Worm (Caenorhabditis elegans) whole organism, L4/young adult: Measurements from ENCODE around the gene clec-137.

Experiments used
- W03F9.2 ChIP-seq: fragments of 150-350 bp; optimal IDR thresholded peaks from 2 replicates; lab custom pipeline; 2014; ENCODE audit warnings: missing biosample characterization, missing genetic modification characterization
- dao-5 ChIP-seq: sonication (generic microtip); optimal IDR thresholded peaks from 2 replicates; lab custom pipeline; 2016; ENCODE audit warnings: missing genotype, missing genetic modification characterization, moderate library complexity, missing compliant biosample characterization
- him-1 ChIP-seq: sonication (generic microtip); optimal IDR thresholded peaks from 2 replicates; lab custom pipeline; 2016; ENCODE audit warnings: missing genotype, missing genetic modification reagents, missing genetic modification characterization, missing compliant biosample characterization

clec-137 gene

DNA sequence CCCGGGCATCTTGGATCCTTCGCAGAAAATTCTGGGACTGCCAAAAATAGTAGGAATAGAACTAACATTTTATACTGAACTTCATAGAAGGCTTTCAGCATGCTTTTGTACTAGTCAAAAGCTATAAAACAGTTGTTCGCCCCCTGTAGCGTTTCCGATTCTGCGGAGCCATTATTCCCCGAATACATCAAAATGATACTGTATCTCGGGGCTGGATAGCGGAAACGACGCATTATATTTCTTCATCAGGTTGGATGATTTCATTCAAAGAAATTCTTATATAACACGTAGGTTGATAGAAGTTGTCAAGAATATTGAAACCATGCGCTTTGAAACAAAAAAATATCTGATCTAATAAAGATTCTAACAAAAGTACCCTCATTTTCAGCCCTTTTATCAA, at the start of gene clec-137:
Gene clec-137, minus strand, starts transcription at position 101 of the 400 bp plus-strand sequence.
- no peak for TF ChIP-seq him-1 (tag; lab: Kevin White, UChicago)
- no peak for TF ChIP-seq W03F9.2 (tag; lab: Kevin White, UChicago)
- TF ChIP-seq dao-5 (tag; lab: Kevin White, UChicago) = no peak

DNA sequence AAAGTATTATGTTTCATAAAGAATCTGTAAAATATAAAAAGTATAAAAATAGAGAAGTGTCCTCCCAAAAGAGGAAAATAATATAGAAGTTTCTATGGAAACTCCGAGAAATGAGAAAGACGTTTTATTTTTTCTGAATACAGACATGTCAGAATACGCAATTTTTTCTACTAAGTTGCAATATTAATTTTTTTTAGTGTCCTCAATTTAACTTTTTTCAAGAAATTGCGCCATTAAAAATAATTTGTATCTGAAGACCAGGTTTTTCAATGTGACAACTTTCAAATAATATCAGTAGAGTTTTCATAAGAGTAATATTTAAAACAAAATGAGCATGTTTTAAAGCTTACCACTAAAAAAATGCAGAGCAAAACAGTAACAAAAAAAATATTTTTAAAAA, 49.7 kb upstream of the clec-137 start, which contains the start of gene fut-5:
Gene fut-5, minus strand, starts transcription at position 101 of the 400 bp plus-strand sequence.
- TF ChIP-seq W03F9.2 (tag; lab: Kevin White, UChicago) (no peak), him-1 (tag; lab: Kevin White, UChicago) (no peak), dao-5 (tag; lab: Kevin White, UChicago) (no peak)

DNA sequence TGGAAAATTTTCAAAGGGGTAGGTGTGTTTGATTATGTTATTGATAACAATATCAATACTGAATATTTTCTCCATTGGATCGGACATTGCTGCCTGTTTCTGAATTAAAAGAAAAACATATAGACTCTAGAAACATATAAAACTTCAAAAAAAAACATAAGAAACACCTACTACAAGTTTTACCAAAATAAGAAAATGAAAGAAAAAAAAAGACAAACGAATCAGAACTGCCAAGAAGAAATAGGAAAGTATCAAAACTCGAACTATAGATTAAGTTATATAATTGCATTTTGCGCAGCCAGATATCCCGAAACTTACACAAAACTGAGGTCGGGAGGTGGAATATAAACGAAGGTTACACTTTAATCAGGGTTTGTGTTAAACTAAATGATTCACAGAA, 47.5 kb upstream of the clec-137 start, which contains the start of gene T05A7.11:
Gene T05A7.11, minus strand, starts transcription at position 101 of the 400 bp plus-strand sequence.
- TF ChIP-seq W03F9.2 (tag; lab: Kevin White, UChicago) (no peak), him-1 (tag; lab: Kevin White, UChicago) (no peak), dao-5 (tag; lab: Kevin White, UChicago) (no peak)

DNA sequence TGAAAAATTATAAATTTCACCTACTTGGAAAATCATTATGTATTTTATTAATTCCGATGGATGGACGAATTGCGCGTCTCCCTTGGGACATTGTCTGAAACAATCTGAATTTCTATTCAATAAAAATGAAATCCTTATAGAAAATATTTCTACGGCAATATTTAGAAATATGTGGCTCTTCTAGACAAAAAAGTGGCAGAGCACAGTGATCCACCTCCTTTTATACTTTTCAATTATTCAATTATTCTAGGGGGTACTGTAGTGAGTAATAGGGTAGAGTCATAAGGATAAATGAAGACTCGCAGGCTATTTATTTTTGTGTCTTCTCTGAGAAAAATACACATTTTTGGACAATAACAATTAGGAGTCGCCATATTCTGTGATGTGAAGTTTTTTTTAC, 45.3 kb upstream of the clec-137 start, which contains the start of gene T05A7.12:
Gene T05A7.12, minus strand, starts transcription at position 101 of the 400 bp plus-strand sequence.
- no peak for TF ChIP-seq him-1 (tag; lab: Kevin White, UChicago)
- no peak for TF ChIP-seq dao-5 (tag; lab: Kevin White, UChicago)
- no peak for TF ChIP-seq W03F9.2 (tag; lab: Kevin White, UChicago)

DNA sequence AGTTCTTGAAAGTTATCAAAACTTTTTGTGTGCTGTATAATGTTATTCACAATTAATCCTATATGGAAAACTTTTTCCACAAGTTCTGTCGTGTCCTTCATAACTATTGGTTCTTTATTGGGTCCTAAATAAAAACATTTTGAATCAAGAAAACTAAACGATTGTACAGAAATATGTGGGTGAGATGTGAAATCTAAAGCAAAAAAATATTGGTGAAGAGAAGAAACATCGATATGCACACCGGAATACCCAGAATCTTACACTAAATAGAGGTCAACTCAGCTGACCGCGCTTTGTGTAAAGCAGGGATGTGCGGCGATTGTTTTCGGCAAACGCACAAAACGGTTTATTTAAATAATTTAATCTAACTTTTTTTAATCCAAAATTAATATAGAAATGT, 43.4 kb upstream of the clec-137 start, which contains the start of gene T05A7.13:
Gene T05A7.13, minus strand, starts transcription at position 101 of the 400 bp plus-strand sequence.
- TF ChIP-seq him-1 (tag; lab: Kevin White, UChicago) = no peak
- TF ChIP-seq W03F9.2 (tag; lab: Kevin White, UChicago) = no peak
- no peak for TF ChIP-seq dao-5 (tag; lab: Kevin White, UChicago)

DNA sequence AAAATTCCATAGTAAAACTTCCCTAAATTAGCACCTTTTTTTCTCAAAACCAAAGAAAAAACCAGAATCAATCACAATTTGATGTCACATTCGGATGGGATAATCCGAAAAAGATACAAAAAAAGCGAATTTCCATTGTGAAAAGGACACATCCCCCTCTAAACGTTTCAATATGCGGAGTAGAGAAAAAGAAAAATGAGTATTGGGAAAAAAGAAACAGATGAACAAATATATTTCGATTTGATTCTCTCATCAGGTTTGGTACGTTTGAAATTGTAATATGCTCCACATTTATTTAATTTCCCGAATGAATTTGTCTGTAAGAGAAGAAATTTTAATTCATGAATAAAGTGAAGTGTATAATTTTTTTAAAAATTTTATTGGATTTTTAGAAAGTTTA, 40.4 kb upstream of the clec-137 start:
- TF ChIP-seq W03F9.2 (tag; lab: Kevin White, UChicago) (no peak), dao-5 (tag; lab: Kevin White, UChicago) (no peak), him-1 (tag; lab: Kevin White, UChicago) (no peak)

DNA sequence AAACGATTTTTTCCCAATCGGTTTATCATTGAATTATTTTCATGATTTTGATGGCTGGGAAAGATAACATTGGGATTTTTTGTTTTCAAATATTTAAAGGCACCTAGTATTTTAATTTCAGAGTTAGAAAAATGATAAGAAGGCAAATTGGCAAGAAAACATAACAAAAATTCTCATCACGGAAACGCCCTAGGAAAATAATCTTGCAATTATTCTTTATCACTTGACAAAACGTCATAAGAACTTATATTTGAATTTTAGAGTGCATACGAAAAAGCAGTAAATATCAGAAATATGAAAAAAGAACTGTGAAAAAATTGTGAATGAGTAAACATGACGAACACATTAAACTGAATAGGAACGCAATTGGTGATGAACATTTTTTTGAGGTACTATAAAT, 39.5 kb upstream of the clec-137 start:
- TF ChIP-seq W03F9.2 (tag; lab: Kevin White, UChicago) = no peak
- TF ChIP-seq dao-5 (tag; lab: Kevin White, UChicago) = no peak
- no peak for TF ChIP-seq him-1 (tag; lab: Kevin White, UChicago)

DNA sequence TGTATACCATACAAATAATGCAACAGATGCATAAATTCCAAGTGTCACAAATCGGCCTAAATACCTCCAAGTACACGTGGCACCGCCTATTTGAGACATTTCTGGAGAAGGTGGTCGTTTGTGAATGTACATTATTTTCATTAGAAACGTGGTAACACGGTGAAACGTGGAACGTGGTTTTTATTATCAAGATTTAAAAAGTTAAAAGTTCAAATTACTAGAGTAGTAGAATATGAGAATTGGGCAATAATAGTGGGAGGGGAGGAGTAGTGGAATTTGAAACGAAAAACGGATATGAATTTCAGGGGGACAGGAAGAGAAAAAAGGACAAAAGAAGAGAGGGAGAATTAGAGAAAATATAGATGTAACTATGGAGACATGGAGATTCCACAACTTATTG, 37.9 kb upstream of the clec-137 start, which contains the start of gene fut-6:
Gene fut-6, minus strand, starts transcription at position 101 of the 400 bp plus-strand sequence.
- TF ChIP-seq him-1 (tag; lab: Kevin White, UChicago) = no peak
- TF ChIP-seq W03F9.2 (tag; lab: Kevin White, UChicago) = no peak
- no peak for TF ChIP-seq dao-5 (tag; lab: Kevin White, UChicago)

DNA sequence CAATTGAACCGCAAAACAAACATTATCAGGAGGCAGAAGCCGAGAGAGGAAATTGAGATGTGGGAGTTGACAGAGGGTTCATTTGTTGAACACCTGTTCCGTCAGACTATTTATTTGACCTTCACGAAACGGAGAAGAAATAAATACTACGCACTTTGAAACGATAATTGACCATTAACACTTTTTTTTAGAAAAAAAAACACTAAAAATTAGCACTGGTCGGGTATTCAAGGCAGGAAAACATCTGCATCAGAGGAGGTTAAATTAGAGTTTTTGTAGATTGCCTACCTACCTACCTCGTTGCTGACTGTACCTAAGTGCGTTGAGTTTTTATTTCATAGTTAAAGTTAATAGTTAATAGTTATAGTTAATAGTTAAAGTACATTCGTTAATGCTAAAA, 32.2 kb upstream of the clec-137 start:
- TF ChIP-seq him-1 (tag; lab: Kevin White, UChicago) (no peak), dao-5 (tag; lab: Kevin White, UChicago) (no peak), W03F9.2 (tag; lab: Kevin White, UChicago) (no peak)

DNA sequence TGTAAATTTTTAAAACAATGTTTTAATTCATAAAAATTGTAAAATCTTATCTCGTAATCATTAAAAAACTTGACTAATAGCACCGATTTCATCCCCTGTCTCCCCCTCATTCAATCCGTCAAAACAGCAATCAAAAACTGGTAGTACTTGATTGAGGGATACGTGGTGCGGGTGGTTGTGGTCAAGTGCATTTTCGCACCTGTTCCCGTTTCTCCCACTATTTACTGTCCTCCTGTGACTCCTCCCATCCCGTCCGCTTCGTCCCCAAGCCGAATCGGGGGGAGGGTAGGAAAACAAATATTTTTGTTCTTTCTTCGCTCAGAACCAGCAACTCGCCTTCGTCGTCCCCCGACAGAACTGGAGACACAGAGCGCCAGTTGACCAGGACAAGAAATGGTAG, 30.9 kb upstream of the clec-137 start, which contains the start of gene lgc-27:
Gene lgc-27, plus strand, starts transcription at position 301 of the 400 bp plus-strand sequence.
- TF ChIP-seq W03F9.2 (tag; lab: Kevin White, UChicago) (no peak), dao-5 (tag; lab: Kevin White, UChicago) (no peak), him-1 (tag; lab: Kevin White, UChicago) (no peak)

DNA sequence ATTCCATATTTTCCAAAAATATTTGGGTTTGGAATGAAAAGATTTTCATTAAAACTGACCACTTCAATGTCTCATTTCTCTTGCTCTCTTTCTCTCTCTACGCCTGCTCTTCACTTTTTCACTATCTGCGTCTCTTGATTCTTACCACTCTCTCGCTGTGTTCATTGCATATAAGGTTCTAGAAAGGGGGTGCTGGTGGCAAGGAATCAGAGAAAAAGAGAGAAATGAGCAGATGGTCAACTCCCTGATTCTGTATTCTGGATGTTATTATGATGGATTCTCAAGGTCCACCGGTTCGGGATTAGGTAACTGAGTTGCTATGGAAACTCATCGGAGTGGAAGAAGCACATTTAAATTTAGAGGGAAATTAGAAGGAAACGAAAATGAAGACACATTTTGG, 22.9 kb upstream of the clec-137 start:
- TF ChIP-seq W03F9.2 (tag; lab: Kevin White, UChicago) = no peak
- no peak for TF ChIP-seq dao-5 (tag; lab: Kevin White, UChicago)
- TF ChIP-seq him-1 (tag; lab: Kevin White, UChicago) = no peak

DNA sequence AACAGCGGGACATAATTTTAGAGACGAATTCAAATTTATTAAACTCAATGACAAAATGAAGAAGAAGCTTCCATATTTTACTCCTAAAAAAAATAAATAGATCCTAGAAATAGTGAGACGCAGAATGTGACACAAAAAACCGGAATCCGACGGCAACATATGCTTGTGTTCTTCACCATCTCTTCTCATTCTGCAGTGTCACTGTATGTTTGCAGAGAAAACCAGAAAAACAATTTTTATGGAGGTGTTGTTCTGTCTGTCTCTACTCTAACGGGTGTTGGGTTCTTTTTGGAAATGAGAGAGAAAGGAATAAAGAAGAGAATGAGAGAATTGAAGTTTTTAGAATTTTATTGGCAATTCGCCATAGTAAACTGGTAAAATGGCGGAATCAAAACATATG, 21.0 kb upstream of the clec-137 start:
- TF ChIP-seq W03F9.2 (tag; lab: Kevin White, UChicago) (no peak), dao-5 (tag; lab: Kevin White, UChicago) (no peak), him-1 (tag; lab: Kevin White, UChicago) (no peak)

DNA sequence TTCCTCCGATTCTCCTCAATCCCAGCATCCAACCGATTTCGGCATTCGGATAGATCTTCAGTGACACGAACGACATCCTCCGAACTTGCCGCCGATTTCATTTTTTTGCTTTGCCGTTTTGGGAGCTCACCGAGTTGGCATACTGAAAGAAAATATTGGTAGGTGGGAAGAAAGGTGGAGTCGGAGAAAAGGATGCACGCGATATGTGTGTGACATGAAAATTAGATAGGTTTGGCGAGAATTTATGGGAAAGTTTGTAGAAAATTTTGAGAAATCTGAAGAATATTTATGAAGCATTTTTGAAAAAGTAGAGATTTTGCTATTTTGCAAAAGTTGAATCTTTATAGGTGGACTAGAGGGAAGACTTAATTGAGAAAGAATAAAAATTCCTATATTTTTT, 20.4 kb upstream of the clec-137 start, which contains the start of gene che-10:
Gene che-10, minus strand, starts transcription at position 101 of the 400 bp plus-strand sequence.
- TF ChIP-seq dao-5 (tag; lab: Kevin White, UChicago) (no peak), him-1 (tag; lab: Kevin White, UChicago) (no peak), W03F9.2 (tag; lab: Kevin White, UChicago) (no peak)

DNA sequence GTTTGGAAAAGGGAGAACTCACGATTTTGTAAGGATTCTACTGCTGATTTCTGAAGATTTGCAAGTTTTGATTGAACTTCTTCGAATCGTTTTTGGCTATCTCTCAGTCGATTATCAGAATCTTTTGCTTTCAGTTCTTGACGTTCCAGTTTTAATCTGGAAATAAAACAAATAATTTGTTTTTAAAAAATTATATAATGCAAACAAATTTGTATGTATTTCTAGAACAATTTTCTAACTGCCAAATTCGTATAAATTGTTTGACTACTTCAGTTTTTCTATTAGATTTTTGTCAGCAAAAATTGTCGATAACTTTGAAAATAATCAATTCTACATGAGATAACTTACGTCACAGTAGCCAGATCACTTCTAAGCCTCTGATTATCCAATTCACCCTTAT, 13.6 kb upstream of the clec-137 start:
- TF ChIP-seq W03F9.2 (tag; lab: Kevin White, UChicago) (no peak), him-1 (tag; lab: Kevin White, UChicago) (no peak), dao-5 (tag; lab: Kevin White, UChicago) (no peak)
